Worm (Caenorhabditis elegans): ENCODE data around the gene Y82E9BL.5.

Gene Y82E9BL.5

ce11 chrIII:1347539-1347938 lies at the start of gene Y82E9BL.5:
Y82E9BL.5 (minus strand) TSS chrIII:1347639.
- TF ChIP-seq ztf-3 (GFP tag; optimal IDR thresholded peaks at IDR 0.05): no peak
- no peak for TF ChIP-seq F49E8.2 (tag; optimal IDR thresholded peaks at IDR 0.05; ENCODE audit: insufficient read depth)
- no peak for TF ChIP-seq athp-1 (tag; optimal IDR thresholded peaks at IDR 0.05)
- TF ChIP-seq rec-8 (tag; optimal IDR thresholded peaks at IDR 0.05): no peak
- no peak for TF ChIP-seq efl-1 (GFP tag; optimal IDR thresholded peaks at IDR 0.05)
- no peak for TF ChIP-seq ceh-40 (GFP tag; IDR thresholded peaks at IDR 0.05)
- TF ChIP-seq ztf-18 (tag; optimal IDR thresholded peaks at IDR 0.05): no peak
- no peak for TF ChIP-seq aptf-3 (GFP tag; IDR thresholded peaks at IDR 0.05)
- TF ChIP-seq nhr-90 (tag; optimal IDR thresholded peaks at IDR 0.05): no peak
- TF ChIP-seq attf-3 (GFP tag; conservative IDR thresholded peaks at IDR 0.05): no peak
- TF ChIP-seq F23B12.7 (tag; optimal IDR thresholded peaks at IDR 0.05; ENCODE audit: insufficient read depth): no peak
- no peak for TF ChIP-seq F37B4.10 (GFP tag; IDR thresholded peaks at IDR 0.05)

- TF ChIP-seq egl-18 (GFP tag; IDR thresholded peaks at IDR 0.05): no peak
- no peak for TF ChIP-seq mcd-1 (GFP tag; IDR thresholded peaks at IDR 0.05)
- peak; percentile 67 for TF ChIP-seq nhr-80 (tag; optimal IDR thresholded peaks at IDR 0.05)
- no peak for TF ChIP-seq bed-2 (GFP tag; IDR thresholded peaks at IDR 0.05)
Measured at ce11 chrIII:1395355-1395754, 47.9 kb upstream of the Y82E9BL.5 start.

ce11 chrIII:1392763-1393162 lies 45.3 kb upstream of the Y82E9BL.5 start:
- TF ChIP-seq nfyb-1 (GFP tag; IDR thresholded peaks at IDR 0.05) (peak; percentile 38; the same call in 1 of the 2 replicates), ceh-91 (GFP tag; IDR thresholded peaks at IDR 0.05) (no peak), lsy-27 (tag; optimal IDR thresholded peaks at IDR 0.05; ENCODE audit: borderline replicate concordance, insufficient read depth) (no peak), lag-1 (GFP tag; IDR thresholded peaks at IDR 0.05) (no peak), nhr-80 (tag; optimal IDR thresholded peaks at IDR 0.05) (peak; percentile 94), dpl-1 (GFP tag; optimal IDR thresholded peaks at IDR 0.05) (no peak), madf-8 (GFP tag; conservative IDR thresholded peaks at IDR 0.05) (no peak), unc-62 (GFP tag; optimal IDR thresholded peaks at IDR 0.05) (no peak), K11D2.4 (GFP tag; IDR thresholded peaks at IDR 0.05) (no peak), mcd-1 (GFP tag; IDR thresholded peaks at IDR 0.05) (peak; percentile 80), madf-3 (GFP tag; IDR thresholded peaks at IDR 0.05) (no peak), repo-1 (tag; optimal IDR thresholded peaks at IDR 0.05) (no peak), die-1 (tag; optimal IDR thresholded peaks at IDR 0.05) (no peak), F57C9.4 (tag; optimal IDR thresholded peaks at IDR 0.05) (no peak), dpff-1 (tag; optimal IDR thresholded peaks at IDR 0.05) (no peak), ceh-40 (GFP tag; IDR thresholded peaks at IDR 0.05) (no peak), let-607 (tag; optimal IDR thresholded peaks at IDR 0.05) (peak in 1 of 2 experiments; percentile 40), chd-7 (tag; optimal IDR thresholded peaks at IDR 0.05) (no peak), F33H1.4 (GFP tag; IDR thresholded peaks at IDR 0.05) (no peak), sdz-38 (tag; optimal IDR thresholded peaks at IDR 0.05) (no peak), atf-7 (tag; optimal IDR thresholded peaks at IDR 0.05) (peak; percentile 52), egrh-3 (GFP tag; IDR thresholded peaks at IDR 0.05) (no peak), T26A5.8 (tag; optimal IDR thresholded peaks at IDR 0.05) (no peak), C06A6.2 (GFP tag; conservative IDR thresholded peaks at IDR 0.05) (no peak), hlh-12 (tag; optimal IDR thresholded peaks at IDR 0.05) (no peak), F52B5.7 (tag; optimal IDR thresholded peaks at IDR 0.05) (no peak), ztf-6 (GFP tag; IDR thresholded peaks at IDR 0.05) (no peak), hsf-1 (GFP tag; IDR thresholded peaks at IDR 0.05) (no peak), ztf-22 (GFP tag; optimal IDR thresholded peaks at IDR 0.05) (no peak), nhr-179 (tag; optimal IDR thresholded peaks at IDR 0.05) (no peak), akir-1 (GFP tag; optimal IDR thresholded peaks at IDR 0.05) (no peak), ekl-4 (GFP tag; IDR thresholded peaks at IDR 0.05) (no peak), Y95B8A.8 (GFP tag; IDR thresholded peaks at IDR 0.05) (no peak), ceh-79 (tag; optimal IDR thresholded peaks at IDR 0.05) (no peak)

All from whole organism, young adult.